Worm (Caenorhabditis elegans) whole organism, early embryonic: Measurements from ENCODE around the gene pac-1.

Experiments
- ama-1 ChIP-seq: fragments of 150-350 bp; optimal IDR thresholded peaks from 2 replicates; lab custom pipeline; 2014
- ceh-13 ChIP-seq: fragments of 200-800 bp; sonication (Bioruptor generic); optimal IDR thresholded peaks from 2 replicates; lab custom pipeline; 2018; ENCODE audit warnings: mild to moderate bottlenecking, missing genetic modification characterization, missing compliant biosample characterization

ce11 chrIII:8503341-8503740 is 8.5 kb downstream of the pac-1 start:
- TF ChIP-seq ama-1 (no peak), ceh-13 (GFP tag; lab: Kevin White, UChicago) (no peak)
